Worm (Caenorhabditis elegans): ENCODE results near the gene C05D11.8.
A peak's percentile ranks its signal among the peaks of the same experiment; 100 is the strongest.

C05D11.8 gene

DNA sequence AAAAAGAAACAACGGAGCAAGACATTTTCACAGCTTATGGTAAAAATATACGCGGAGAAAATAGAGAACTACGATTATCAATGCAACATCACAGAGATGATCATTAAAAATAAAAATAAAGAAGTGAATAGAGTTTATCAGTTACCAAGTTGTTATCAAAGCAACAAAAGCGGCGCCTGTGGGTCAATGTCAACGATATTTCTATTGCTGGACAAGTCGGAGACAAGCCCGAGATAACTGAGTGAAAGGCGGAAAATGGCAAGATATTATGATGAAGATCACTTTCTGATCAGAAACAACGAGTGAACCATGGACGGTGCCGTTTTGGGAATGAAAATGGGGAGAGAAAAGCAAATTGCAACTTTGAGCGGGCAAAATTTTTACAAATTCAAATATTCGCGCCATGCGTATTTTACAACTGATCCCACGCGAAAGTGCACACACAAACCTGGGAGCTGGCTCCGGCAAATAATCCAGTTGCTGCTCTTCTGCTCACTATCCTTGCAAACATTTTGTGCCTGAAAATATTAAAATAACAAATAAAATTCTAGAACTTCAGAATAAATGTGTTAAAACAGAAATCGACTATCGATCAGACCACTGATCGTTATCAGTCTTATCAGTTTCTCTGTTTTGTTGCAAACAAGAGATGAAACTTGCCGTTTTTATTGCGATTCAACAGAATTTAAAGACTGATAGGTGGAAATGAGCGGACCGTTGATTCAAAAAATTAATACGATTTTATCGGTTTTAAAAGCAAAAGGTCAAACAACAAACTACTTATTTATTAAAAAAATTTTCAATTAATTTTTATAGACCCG lies 15.4 kb upstream of the C05D11.8 start, which contains the start of gene mel-32 (continued):
- no peak for TF ChIP-seq ceh-88 (GFP tag; IDR thresholded peaks at IDR 0.05)
- TF ChIP-seq snpc-4 (tag; optimal IDR thresholded peaks at IDR 0.05) = no peak
- TF ChIP-seq nhr-12 (tag; optimal IDR thresholded peaks at IDR 0.05) = no peak
- TF ChIP-seq elt-2 (tag; optimal IDR thresholded peaks at IDR 0.05) = peak; percentile 51
- TF ChIP-seq nhr-47 (tag; optimal IDR thresholded peaks at IDR 0.05) = peak; percentile 20
- no peak for TF ChIP-seq ama-1 (optimal IDR thresholded peaks at IDR 0.05)
- no peak for TF ChIP-seq grh-1 (GFP tag; IDR thresholded peaks at IDR 0.05)
- no peak for TF ChIP-seq sptf-1 (tag; optimal IDR thresholded peaks at IDR 0.05)
- no peak for TF ChIP-seq mep-1 (tag; optimal IDR thresholded peaks at IDR 0.05)
- TF ChIP-seq aly-2 (tag; optimal IDR thresholded peaks at IDR 0.05) = no peak
- no peak for TF ChIP-seq sup-37 (GFP tag; optimal IDR thresholded peaks at IDR 0.05)
- no peak for TF ChIP-seq unc-30 (tag; optimal IDR thresholded peaks at IDR 0.05)
- TF ChIP-seq lsy-2 (tag; optimal IDR thresholded peaks at IDR 0.05) = peak in 1 of 2 experiments; percentile 55
- TF ChIP-seq Y116A8C.19 (tag; optimal IDR thresholded peaks at IDR 0.05; ENCODE audit: borderline replicate concordance) = no peak
- peak; percentile 71 to 83 (median 75) for TF ChIP-seq dpl-1 (GFP tag; optimal IDR thresholded peaks at IDR 0.05)
- TF ChIP-seq xbp-1 (tag; optimal IDR thresholded peaks at IDR 0.05) = no peak
- peak in 1 of 6 experiments; percentile 67 for TF ChIP-seq elt-3 (tag; optimal IDR thresholded peaks at IDR 0.05)
- no peak for TF ChIP-seq hlh-17 (GFP tag; optimal IDR thresholded peaks at IDR 0.05; ENCODE audit: borderline replicate concordance)
- no peak for TF ChIP-seq ceh-8 (GFP tag; optimal IDR thresholded peaks at IDR 0.05)
- no peak for TF ChIP-seq nhr-237 (tag; optimal IDR thresholded peaks at IDR 0.05)
- TF ChIP-seq C34B4.2 (tag; optimal IDR thresholded peaks at IDR 0.05) = no peak
- no peak for TF ChIP-seq unc-98 (GFP tag; IDR thresholded peaks at IDR 0.05)
- TF ChIP-seq efl-1 (optimal IDR thresholded peaks at IDR 0.05) = peak; percentile 81 to 84
- peak; percentile 84 to 98 for TF ChIP-seq efl-1 (GFP tag; optimal IDR thresholded peaks at IDR 0.05 in 1 of 2)
- TF ChIP-seq lin-35 (GFP tag; optimal IDR thresholded peaks at IDR 0.05) = peak; percentile 65 to 76
- no peak for TF ChIP-seq nhr-11 (tag; optimal IDR thresholded peaks at IDR 0.05)
- TF ChIP-seq nhr-90 (tag; optimal IDR thresholded peaks at IDR 0.05; ENCODE audit: poor library complexity) = no peak
- no peak for TF ChIP-seq nhr-28 (tag; optimal IDR thresholded peaks at IDR 0.05)
- TF ChIP-seq alr-1 (tag; optimal IDR thresholded peaks at IDR 0.05; ENCODE audit: borderline replicate concordance) = no peak
- peak in 1 of 3 experiments; percentile 15 for TF ChIP-seq ceh-82 (tag; optimal IDR thresholded peaks at IDR 0.05)
- TF ChIP-seq ceh-63 (GFP tag; optimal IDR thresholded peaks at IDR 0.05) = no peak
- TF ChIP-seq pqm-1 (tag; optimal IDR thresholded peaks at IDR 0.05) = no peak
- TF ChIP-seq mdl-1 (tag; optimal IDR thresholded peaks at IDR 0.05) = no peak
- peak; percentile 36 for TF ChIP-seq nhr-20 (tag; optimal IDR thresholded peaks at IDR 0.05)
- TF ChIP-seq ets-5 (GFP tag; IDR thresholded peaks at IDR 0.05) = no peak

DNA sequence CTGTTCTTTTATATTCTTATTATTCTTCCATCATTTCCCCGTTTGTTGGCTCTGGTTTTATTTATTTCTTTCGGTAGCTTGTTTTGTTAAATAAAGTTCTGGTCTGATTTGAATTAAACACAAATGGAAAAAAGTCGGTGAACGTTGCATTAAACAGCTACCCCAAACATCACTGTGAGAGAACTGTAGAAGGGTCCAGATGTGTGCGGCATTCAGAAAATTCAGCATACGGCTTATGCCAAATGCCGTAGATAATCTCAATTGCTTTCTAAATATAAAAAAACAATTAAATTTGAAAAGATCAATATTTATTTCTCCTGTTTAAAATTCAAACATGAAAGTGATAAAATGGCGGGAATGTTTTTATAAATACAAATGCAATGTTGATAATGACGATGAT lies 12.7 kb upstream of the C05D11.8 start:
- TF ChIP-seq ceh-63 (GFP tag; optimal IDR thresholded peaks at IDR 0.05) (no peak), nhr-12 (tag; optimal IDR thresholded peaks at IDR 0.05) (no peak), blmp-1 (tag; optimal IDR thresholded peaks at IDR 0.05) (no peak), hlh-17 (GFP tag; optimal IDR thresholded peaks at IDR 0.05; ENCODE audit: borderline replicate concordance) (no peak), aly-2 (tag; optimal IDR thresholded peaks at IDR 0.05) (no peak), nhr-77 (tag; optimal IDR thresholded peaks at IDR 0.05) (no peak), lin-13 (GFP tag; optimal IDR thresholded peaks at IDR 0.05) (no peak), ces-1 (GFP tag; optimal IDR thresholded peaks at IDR 0.05) (no peak), isw-1 (GFP tag; IDR thresholded peaks at IDR 0.05) (no peak), egl-27 (tag; optimal IDR thresholded peaks at IDR 0.05) (no peak), aha-1 (tag; optimal IDR thresholded peaks at IDR 0.05) (no peak)

Data from whole organism, L1 larva.